Worm (Caenorhabditis elegans) whole organism, young adult: ENCODE results near the gene R10E9.4.
A peak's percentile ranks its signal among the peaks of the same experiment; 100 is the strongest.

ENCODE experiments used
- lin-40 ChIP-seq: sonication (generic microtip); optimal IDR thresholded peaks from 2 replicates; lab custom pipeline; 2016; ENCODE audit warnings: missing genetic modification characterization, mild to moderate bottlenecking, missing compliant biosample characterization, missing genotype, missing genetic modification reagents
- somi-1 ChIP-seq: fragments of 200-800 bp; sonication (Bioruptor generic); optimal IDR thresholded peaks from 2 replicates; lab custom pipeline; 2018; ENCODE audit warnings: mild to moderate bottlenecking, missing genetic modification characterization, missing compliant biosample characterization
- ztf-18 ChIP-seq: sonication (generic microtip); optimal IDR thresholded peaks from 2 replicates; lab custom pipeline; 2016; ENCODE audit warnings: missing genotype, mild to moderate bottlenecking, missing genetic modification characterization, missing compliant biosample characterization

- peak; percentile 64 for TF ChIP-seq ztf-18
- TF ChIP-seq somi-1 = peak; percentile 27
- peak; percentile 54 for TF ChIP-seq lin-40 (tag; lab: Kevin White, UChicago)
Measured at ce11 chrIII:4015382-4015986, 42.9 kb upstream of the R10E9.4 start.
